Fruit fly (Drosophila melanogaster) whole organism, embryonic: ENCODE data around the gene Teh2.
A peak's percentile ranks its signal among the peaks of the same experiment; 100 is the strongest.

Source experiments
- Bteb2 ChIP-seq: fragments of 200-800 bp; sonication (Bioruptor generic); optimal IDR thresholded peaks from 2 replicates; lab custom pipeline; 2016; ENCODE audit warnings: missing biosample characterization, missing genetic modification characterization
- C15 ChIP-seq: fragments of 200-800 bp; sonication (Bioruptor generic); IDR thresholded peaks from 3 replicates; pipeline ENCODE4 v1.3.6; 2022; ENCODE audit warnings: missing biosample characterization, missing genetic modification characterization
- CG15073 ChIP-seq: fragments of 200-800 bp; sonication (Bioruptor generic); optimal IDR thresholded peaks from 2 replicates; lab custom pipeline; 2016; ENCODE audit warnings: missing biosample characterization, missing genetic modification characterization
- CG15269 ChIP-seq: fragments of 200-800 bp; sonication (Bioruptor generic); optimal IDR thresholded peaks from 2 replicates; lab custom pipeline; 2018; ENCODE audit warnings: missing biosample characterization, mild to moderate bottlenecking, missing genetic modification characterization, moderate library complexity
- CG17328 ChIP-seq: fragments of 200-800 bp; sonication (Bioruptor generic); IDR thresholded peaks from 2 replicates; pipeline ENCODE4 v1.3.6; 2022; ENCODE audit warnings: missing biosample characterization, missing genetic modification characterization
- CG18011 ChIP-seq: fragments of 200-800 bp; sonication (Bioruptor generic); optimal IDR thresholded peaks from 2 replicates; lab custom pipeline; 2017; ENCODE audit warnings: missing biosample characterization, missing genetic modification characterization, mild to moderate bottlenecking, moderate library complexity, missing genotype
- CG2120 ChIP-seq: fragments of 200-800 bp; sonication (Bioruptor generic); optimal IDR thresholded peaks from 3 replicates; lab custom pipeline; 2016; ENCODE audit warnings: missing biosample characterization, missing genetic modification characterization
- CG2875 ChIP-seq: fragments of 200-800 bp; sonication (Bioruptor generic); optimal IDR thresholded peaks from 2 replicates; lab custom pipeline; 2017; ENCODE audit warnings: missing biosample characterization, mild to moderate bottlenecking, missing genetic modification characterization, missing genetic modification reagents
- CG3407 ChIP-seq: fragments of 200-800 bp; sonication (Bioruptor generic); optimal IDR thresholded peaks from 2 replicates; lab custom pipeline; 2018; ENCODE audit warnings: missing biosample characterization, mild to moderate bottlenecking, missing genetic modification characterization
- CG34422 ChIP-seq: fragments of 200-800 bp; sonication (Bioruptor generic); IDR thresholded peaks from 3 replicates; pipeline ENCODE4 v1.3.6; 2022; ENCODE audit warnings: missing biosample characterization, missing genetic modification characterization
- CG4424 ChIP-seq: fragments of 200-800 bp; sonication (Bioruptor generic); optimal IDR thresholded peaks from 3 replicates; lab custom pipeline; 2016; ENCODE audit warnings: missing biosample characterization, missing genetic modification characterization
- CG6175 ChIP-seq: fragments of 200-800 bp; sonication (Bioruptor generic); IDR thresholded peaks from 3 replicates; pipeline ENCODE4 v1.3.6; 2022; ENCODE audit warnings: missing biosample characterization, missing genetic modification characterization
- CG6683 ChIP-seq: fragments of 200-800 bp; sonication (Bioruptor generic); optimal IDR thresholded peaks from 2 replicates; lab custom pipeline; 2017; ENCODE audit warnings: missing biosample characterization, mild to moderate bottlenecking, missing genetic modification characterization, missing genetic modification reagents
- CG6791 ChIP-seq: fragments of 200-800 bp; sonication (Bioruptor generic); IDR thresholded peaks from 3 replicates; pipeline ENCODE4 v1.3.6; 2022; ENCODE audit warnings: missing biosample characterization, missing genetic modification characterization; ENCODE audit not compliant: partially characterized antibody
- CG7372 ChIP-seq: fragments of 200-800 bp; sonication (Bioruptor generic); IDR thresholded peaks from 2 replicates; pipeline ENCODE4 v1.3.6; 2022; ENCODE audit warnings: missing biosample characterization, missing genetic modification characterization
- CG8478 ChIP-seq: fragments of >200 bp; optimal IDR thresholded peaks from 2 replicates; lab custom pipeline; 2018
- CrebB ChIP-seq: fragments of 200-800 bp; sonication (Bioruptor generic); optimal IDR thresholded peaks from 3 replicates; lab custom pipeline; 2018; ENCODE audit warnings: missing biosample characterization, mild to moderate bottlenecking, missing genetic modification characterization
- Dbx ChIP-seq: fragments of 200-800 bp; sonication (Bioruptor generic); IDR thresholded peaks from 3 replicates; pipeline ENCODE4 v1.3.6; 2022; ENCODE audit warnings: missing biosample characterization, missing genetic modification characterization
- Dip3 ChIP-seq: fragments of 200-800 bp; sonication (Bioruptor generic); optimal IDR thresholded peaks from 3 replicates; lab custom pipeline; 2016; ENCODE audit warnings: missing biosample characterization, missing genetic modification characterization
- Dll ChIP-seq: fragments of 200-800 bp; sonication (Bioruptor generic); IDR thresholded peaks from 4 replicates; pipeline ENCODE4 v1.3.6; 2022; ENCODE audit warnings: missing biosample characterization, missing genetic modification characterization; ENCODE audit not compliant: partially characterized antibody
- ERR ChIP-seq: fragments of 200-800 bp; sonication (Bioruptor generic); optimal IDR thresholded peaks from 2 replicates; lab custom pipeline; 2016; ENCODE audit warnings: missing biosample characterization, missing genetic modification characterization
- Hey ChIP-seq: fragments of 200-800 bp; sonication (Bioruptor generic); optimal IDR thresholded peaks from 3 replicates; lab custom pipeline; 2018; ENCODE audit warnings: missing biosample characterization, mild to moderate bottlenecking, missing genetic modification characterization
- HmgD ChIP-seq: fragments of 200-800 bp; sonication (Bioruptor generic); optimal IDR thresholded peaks from 3 replicates; lab custom pipeline; 2016; ENCODE audit warnings: missing biosample characterization, missing genetic modification characterization
- Hmx ChIP-seq: fragments of 200-800 bp; sonication (Bioruptor generic); optimal IDR thresholded peaks from 2 replicates; lab custom pipeline; 2016; ENCODE audit warnings: missing biosample characterization, missing genetic modification characterization
- Hr78 ChIP-seq, 2 experiments: fragments of 200-800 bp in 1 of 2; fragments of >200 bp in 1 of 2; sonication (Bioruptor generic) in 1 of 2; optimal IDR thresholded peaks; 2 replicates each; lab custom pipeline; 2017 to 2019; ENCODE audit warnings: missing biosample characterization in 2 of 2, missing genetic modification characterization in 2 of 2, mild to moderate bottlenecking in 1 of 2, moderate library complexity in 1 of 2
- Lpt ChIP-seq: fragments of >200 bp; optimal IDR thresholded peaks from 2 replicates; lab custom pipeline; 2018; ENCODE audit warnings: missing biosample characterization, missing genetic modification characterization
- Mrtf ChIP-seq: fragments of 200-800 bp; sonication (Bioruptor generic); IDR thresholded peaks from 3 replicates; pipeline ENCODE4 v1.3.6; 2022; ENCODE audit warnings: missing biosample characterization, missing genetic modification characterization
- NfI ChIP-seq: fragments of 200-800 bp; sonication (Bioruptor generic); optimal IDR thresholded peaks from 3 replicates; lab custom pipeline; 2018; ENCODE audit warnings: missing biosample characterization, mild to moderate bottlenecking, missing genetic modification characterization, moderate library complexity
- Opbp ChIP-seq: fragments of 200-800 bp; sonication (Bioruptor generic); IDR thresholded peaks from 3 replicates; pipeline ENCODE4 v1.3.6; 2022; ENCODE audit warnings: missing biosample characterization, missing genetic modification characterization; ENCODE audit not compliant: partially characterized antibody
- Ptx1 ChIP-seq: fragments of 200-800 bp; sonication (Bioruptor generic); IDR thresholded peaks from 2 replicates; pipeline ENCODE4 v1.3.6; 2022; ENCODE audit warnings: missing biosample characterization, missing genetic modification characterization
- ab ChIP-seq: fragments of 200-800 bp; sonication (Bioruptor generic); optimal IDR thresholded peaks from 2 replicates; lab custom pipeline; 2016; ENCODE audit warnings: missing biosample characterization, missing genetic modification characterization
- abd-A ChIP-seq: fragments of 200-800 bp; sonication (Bioruptor generic); optimal IDR thresholded peaks from 3 replicates; lab custom pipeline; 2019; ENCODE audit warnings: missing biosample characterization, mild to moderate bottlenecking, missing genetic modification characterization, moderate library complexity
- chm ChIP-seq: fragments of 200-800 bp; sonication (Bioruptor generic); IDR thresholded peaks from 2 replicates; pipeline ENCODE4 v1.3.6; 2022; ENCODE audit warnings: missing biosample characterization, missing genetic modification characterization
- dati ChIP-seq: fragments of 200-800 bp; sonication (Bioruptor generic); IDR thresholded peaks from 2 replicates; pipeline ENCODE4 v1.3.6; 2022; ENCODE audit warnings: missing biosample characterization, missing genetic modification characterization
- fd3F ChIP-seq: fragments of 200-800 bp; sonication (Bioruptor generic); optimal IDR thresholded peaks from 2 replicates; lab custom pipeline; 2018; ENCODE audit warnings: missing biosample characterization, mild to moderate bottlenecking, missing genetic modification characterization, moderate library complexity
- fd64A ChIP-seq: fragments of 200-800 bp; sonication (Bioruptor generic); optimal IDR thresholded peaks from 3 replicates; lab custom pipeline; 2018; ENCODE audit warnings: missing biosample characterization, mild to moderate bottlenecking, missing genetic modification characterization
- jumu ChIP-seq: fragments of 200-800 bp; sonication (Bioruptor generic); optimal IDR thresholded peaks from 3 replicates; lab custom pipeline; 2016; ENCODE audit warnings: missing biosample characterization, missing genetic modification characterization
- lmd ChIP-seq: fragments of 200-800 bp; sonication (Bioruptor generic); IDR thresholded peaks from 2 replicates; pipeline ENCODE4 v1.3.6; 2022; ENCODE audit warnings: missing biosample characterization, missing genetic modification characterization
- otp ChIP-seq: fragments of 200-800 bp; sonication (Bioruptor generic); IDR thresholded peaks from 3 replicates; pipeline ENCODE4, ENCODE4 v1.3.6; 2022; ENCODE audit warnings: missing biosample characterization, missing genetic modification characterization
- pnt ChIP-seq: fragments of 200-800 bp; sonication (Bioruptor generic); optimal IDR thresholded peaks from 3 replicates; lab custom pipeline; 2016; ENCODE audit warnings: missing biosample characterization, missing genetic modification characterization
- repo ChIP-seq: fragments of 200-800 bp; sonication (Bioruptor generic); optimal IDR thresholded peaks from 2 replicates; lab custom pipeline; 2016; ENCODE audit warnings: missing biosample characterization, missing genetic modification characterization
- schlank ChIP-seq: fragments of 200-800 bp; sonication (Bioruptor generic); optimal IDR thresholded peaks from 2 replicates; lab custom pipeline; 2018; ENCODE audit warnings: missing biosample characterization, mild to moderate bottlenecking, missing genetic modification characterization
- seq ChIP-seq: fragments of 200-800 bp; sonication (Bioruptor generic); IDR thresholded peaks from 2 replicates; pipeline ENCODE4 v1.3.6; 2022; ENCODE audit warnings: missing biosample characterization, missing genetic modification characterization
- sim ChIP-seq: fragments of 200-800 bp; sonication (Bioruptor generic); IDR thresholded peaks from 2 replicates; pipeline ENCODE4 v1.3.6; 2022; ENCODE audit warnings: missing biosample characterization, missing genetic modification characterization
- sr ChIP-seq: fragments of 200-800 bp; sonication (Bioruptor generic); IDR thresholded peaks from 3 replicates; pipeline ENCODE4 v1.3.6; 2022; ENCODE audit warnings: missing biosample characterization, missing genetic modification characterization
- stc ChIP-seq: fragments of 200-800 bp; sonication (Bioruptor generic); IDR thresholded peaks from 2 replicates; pipeline ENCODE4 v1.3.6; 2022; ENCODE audit warnings: missing biosample characterization, missing genetic modification characterization
- sug ChIP-seq: fragments of 200-800 bp; optimal IDR thresholded peaks from 2 replicates; lab custom pipeline; 2019; ENCODE audit warnings: missing biosample characterization, mild to moderate bottlenecking, missing genetic modification characterization, moderate library complexity
- tgo ChIP-seq: fragments of 200-800 bp; sonication (Bioruptor generic); IDR thresholded peaks from 3 replicates; pipeline ENCODE4 v1.3.6; 2022; ENCODE audit warnings: missing biosample characterization, missing genetic modification characterization
- trh ChIP-seq: fragments of 200-800 bp; sonication (Bioruptor generic); optimal IDR thresholded peaks from 2 replicates; lab custom pipeline; 2016; ENCODE audit warnings: missing biosample characterization, missing genetic modification characterization
- unc-4 ChIP-seq: fragments of 200-800 bp; sonication (Bioruptor generic); IDR thresholded peaks from 2 replicates; pipeline ENCODE4 v1.3.6; 2022; ENCODE audit warnings: missing biosample characterization, missing genetic modification characterization; ENCODE audit not compliant: partially characterized antibody
- wor ChIP-seq: fragments of 200-800 bp; sonication (Bioruptor generic); IDR thresholded peaks from 2 replicates; pipeline ENCODE4 v1.3.6; 2022; ENCODE audit warnings: missing biosample characterization, missing genetic modification characterization

The Teh2 gene

DNA sequence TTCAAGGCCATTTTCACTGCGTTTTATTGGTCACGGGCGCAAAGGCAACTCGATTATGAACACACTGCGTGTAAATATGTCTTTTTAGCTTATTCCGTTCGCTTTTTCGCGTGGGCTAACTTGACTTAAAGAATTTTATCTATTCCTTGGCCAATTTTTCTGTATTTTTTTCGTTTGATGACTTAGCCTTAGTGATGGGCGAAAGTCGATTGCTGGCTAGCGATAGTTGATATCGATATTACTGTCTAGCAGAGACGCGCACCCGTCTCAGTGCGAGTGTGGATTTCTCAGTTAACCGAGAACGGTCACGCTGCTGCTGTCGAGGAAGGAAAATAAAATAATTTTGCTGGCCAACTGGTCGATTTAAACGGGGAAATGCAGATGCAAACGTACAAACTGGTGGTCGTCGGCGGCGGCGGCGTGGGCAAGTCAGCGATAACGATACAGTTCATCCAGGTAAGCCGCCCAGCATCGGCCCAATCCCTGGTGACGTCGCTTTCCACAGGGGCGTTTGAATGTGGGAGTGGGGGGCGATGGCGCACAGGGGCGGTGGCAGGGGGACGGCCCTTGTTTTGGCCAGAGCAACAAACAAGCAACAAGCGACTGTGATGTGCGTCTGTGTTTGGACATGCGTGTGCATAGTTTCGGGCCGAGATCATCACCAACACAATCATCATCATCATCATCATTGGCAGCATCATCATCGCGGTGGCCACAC, 48.9 kb downstream of the Teh2 start, which contains the start of the genes Rop and Ras64B (continued):
- no peak for TF ChIP-seq CG15269 (tag; lab: Kevin White, UChicago)
- no peak for TF ChIP-seq Ptx1 (GFP tag; lab: Robert Waterston, UW)
- peak; percentile 19; the same call in 1 of the 3 replicates for TF ChIP-seq Dbx
- TF ChIP-seq Hmx (GFP tag; lab: Kevin White, UChicago), result no peak
- no peak for TF ChIP-seq repo (GFP tag; lab: Kevin White, UChicago)
- TF ChIP-seq chm (GFP tag; lab: Robert Waterston, UW), result no peak
- no peak for TF ChIP-seq CG6175
- TF ChIP-seq CG18011 (GFP tag; lab: Kevin White, UChicago), result no peak
- TF ChIP-seq sr, result peak; percentile 32; the same call in 1 of the 3 replicates
- TF ChIP-seq Lpt (GFP tag; lab: Kevin White, UChicago), result no peak
- TF ChIP-seq HmgD (GFP tag; lab: Kevin White, UChicago), result peak; percentile 75
- TF ChIP-seq C15, result no peak
- TF ChIP-seq abd-A, result no peak
- no peak for TF ChIP-seq wor
- no peak for TF ChIP-seq Hr78 (GFP tag; optimal IDR thresholded peaks at IDR 0.05; lab: Kevin White, UChicago)
- no peak for TF ChIP-seq dati
- TF ChIP-seq seq (GFP tag; lab: Robert Waterston, UW), result no peak
- peak; percentile 44 for TF ChIP-seq Bteb2 (GFP tag; lab: Kevin White, UChicago)
- TF ChIP-seq CG6683, result no peak
- no peak for TF ChIP-seq pnt (GFP tag; lab: Kevin White, UChicago)
- no peak for TF ChIP-seq fd64A (GFP tag; lab: Kevin White, UChicago)
- no peak for TF ChIP-seq fd3F (GFP tag; lab: Kevin White, UChicago)
- TF ChIP-seq ab, result no peak
- TF ChIP-seq CG2875 (GFP tag; lab: Kevin White, UChicago), result no peak
- peak; percentile 89 for TF ChIP-seq unc-4
- 0 out of 3 replicates have a peak, but pooled peaks have one; percentile 10 for TF ChIP-seq otp (GFP tag; lab: Robert Waterston, UW)
- no peak for TF ChIP-seq Dip3 (GFP tag; lab: Kevin White, UChicago)
- no peak for TF ChIP-seq CG3407 (GFP tag; lab: Kevin White, UChicago)
- TF ChIP-seq Mrtf (GFP tag; lab: Robert Waterston, UW), result no peak
- no peak for TF ChIP-seq Hey (tag; lab: Kevin White, UChicago)
- no peak for TF ChIP-seq stc (GFP tag; lab: Robert Waterston, UW)
- no peak for TF ChIP-seq CG4424
- peak; percentile 3 for TF ChIP-seq NfI (GFP tag; lab: Kevin White, UChicago)
- TF ChIP-seq trh (GFP tag; lab: Kevin White, UChicago), result no peak
- TF ChIP-seq sug, result peak; percentile 49
- peak; percentile 81 for TF ChIP-seq Dll (GFP tag; lab: Robert Waterston, UW)
- peak; percentile 57; the same call in 2 of the 3 replicates for TF ChIP-seq CG34422 (GFP tag; lab: Robert Waterston, UW)
- TF ChIP-seq sim (GFP tag; lab: Robert Waterston, UW), result no peak
- TF ChIP-seq jumu (GFP tag; lab: Kevin White, UChicago), result peak; percentile 26
- no peak for TF ChIP-seq tgo
- peak; percentile 85 for TF ChIP-seq CG6791
- no peak for TF ChIP-seq lmd (GFP tag; lab: Robert Waterston, UW)
- TF ChIP-seq schlank (tag; lab: Kevin White, UChicago), result no peak
- TF ChIP-seq CG2120 (GFP tag; lab: Kevin White, UChicago), result peak; percentile 47
- TF ChIP-seq CrebB, result peak; percentile 15
- TF ChIP-seq CG8478 (lab: Kevin White, UChicago), result no peak
- TF ChIP-seq ERR (GFP tag; lab: Kevin White, UChicago), result peak; percentile 22
- TF ChIP-seq CG17328, result no peak
- no peak for TF ChIP-seq CG15073 (GFP tag; lab: Kevin White, UChicago)
- no peak for TF ChIP-seq CG7372
- TF ChIP-seq Opbp (GFP tag; lab: Robert Waterston, UW), result peak; percentile 92
